Fruit fly (Drosophila melanogaster): ENCODE data around the gene CG14195.

CG14195 gene

DNA sequence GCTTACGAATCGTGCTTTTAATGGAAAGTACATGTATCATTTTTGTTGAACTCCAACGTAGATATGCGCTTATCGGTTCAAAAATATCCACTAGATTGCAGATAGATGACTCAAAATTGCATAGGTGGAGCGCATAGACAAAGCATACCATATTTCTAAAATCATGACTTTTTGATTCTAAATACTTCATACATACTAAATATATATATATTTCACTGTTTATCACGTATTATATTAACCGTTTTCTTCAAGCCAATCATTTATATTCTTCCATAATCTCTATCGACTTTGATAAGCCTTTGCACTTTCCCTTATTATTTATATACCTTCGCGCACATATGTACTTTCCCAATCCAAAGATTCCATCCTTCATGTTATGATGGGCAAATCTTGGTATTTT is at the start of gene CG14195:
Gene CG14195 (minus strand): TSS at position 101 of the 400 bp plus-strand sequence.
- TF ChIP-seq psq (optimal IDR thresholded peaks at IDR 0.05): no peak
- TF ChIP-seq ttk (optimal IDR thresholded peaks at IDR 0.05): no peak
- TF ChIP-seq Sin3A (optimal IDR thresholded peaks at IDR 0.05): no peak
- no peak for TF ChIP-seq h (optimal IDR thresholded peaks at IDR 0.05)
- no peak for TF ChIP-seq Myc (optimal IDR thresholded peaks at IDR 0.05)
- no peak for TF ChIP-seq insv (optimal IDR thresholded peaks at IDR 0.05)

DNA sequence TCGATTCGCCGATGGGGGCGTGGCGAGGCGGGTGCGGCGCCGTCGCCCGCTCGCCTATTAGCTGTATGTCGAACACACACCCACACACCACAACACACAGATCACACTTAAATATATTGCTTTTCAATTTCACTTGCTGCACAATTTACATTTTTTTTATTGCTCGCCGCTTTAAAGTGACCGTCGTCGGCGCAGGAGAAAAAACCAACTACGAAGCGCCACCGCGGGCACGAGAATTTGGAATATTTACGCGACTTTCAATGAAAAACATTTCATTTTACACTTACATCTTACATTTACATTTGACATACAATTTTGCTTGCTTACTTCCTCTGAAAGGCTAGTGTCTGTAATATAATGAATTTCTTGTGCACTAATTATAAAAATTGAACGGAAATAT is 49.2 kb upstream of the CG14195 start, which contains the start of gene rictor:
Gene rictor (minus strand): TSS at position 170 of the 400 bp plus-strand sequence.
- TF ChIP-seq Myc (optimal IDR thresholded peaks at IDR 0.05) (no peak), h (optimal IDR thresholded peaks at IDR 0.05) (no peak), insv (optimal IDR thresholded peaks at IDR 0.05) (no peak), ttk (optimal IDR thresholded peaks at IDR 0.05) (no peak), Sin3A (optimal IDR thresholded peaks at IDR 0.05) (no peak)

DNA sequence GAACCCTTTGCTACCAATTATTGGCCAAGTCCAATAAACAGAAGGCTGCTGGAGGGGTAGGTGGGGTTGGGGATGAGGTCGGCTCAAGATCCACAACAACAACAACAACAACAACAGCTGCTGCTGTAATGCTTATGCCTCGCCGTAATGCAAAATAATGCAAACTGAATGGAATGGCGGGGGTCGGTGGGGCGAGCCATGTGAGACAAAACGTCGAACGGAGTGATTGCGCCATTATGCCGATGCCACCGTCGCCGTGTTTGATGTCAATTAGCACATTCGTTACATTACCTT is 48.8 kb upstream of the CG14195 start:
- TF ChIP-seq ttk (optimal IDR thresholded peaks at IDR 0.05) (no peak), h (optimal IDR thresholded peaks at IDR 0.05) (no peak), Sin3A (optimal IDR thresholded peaks at IDR 0.05) (no peak), psq (optimal IDR thresholded peaks at IDR 0.05) (no peak)

DNA sequence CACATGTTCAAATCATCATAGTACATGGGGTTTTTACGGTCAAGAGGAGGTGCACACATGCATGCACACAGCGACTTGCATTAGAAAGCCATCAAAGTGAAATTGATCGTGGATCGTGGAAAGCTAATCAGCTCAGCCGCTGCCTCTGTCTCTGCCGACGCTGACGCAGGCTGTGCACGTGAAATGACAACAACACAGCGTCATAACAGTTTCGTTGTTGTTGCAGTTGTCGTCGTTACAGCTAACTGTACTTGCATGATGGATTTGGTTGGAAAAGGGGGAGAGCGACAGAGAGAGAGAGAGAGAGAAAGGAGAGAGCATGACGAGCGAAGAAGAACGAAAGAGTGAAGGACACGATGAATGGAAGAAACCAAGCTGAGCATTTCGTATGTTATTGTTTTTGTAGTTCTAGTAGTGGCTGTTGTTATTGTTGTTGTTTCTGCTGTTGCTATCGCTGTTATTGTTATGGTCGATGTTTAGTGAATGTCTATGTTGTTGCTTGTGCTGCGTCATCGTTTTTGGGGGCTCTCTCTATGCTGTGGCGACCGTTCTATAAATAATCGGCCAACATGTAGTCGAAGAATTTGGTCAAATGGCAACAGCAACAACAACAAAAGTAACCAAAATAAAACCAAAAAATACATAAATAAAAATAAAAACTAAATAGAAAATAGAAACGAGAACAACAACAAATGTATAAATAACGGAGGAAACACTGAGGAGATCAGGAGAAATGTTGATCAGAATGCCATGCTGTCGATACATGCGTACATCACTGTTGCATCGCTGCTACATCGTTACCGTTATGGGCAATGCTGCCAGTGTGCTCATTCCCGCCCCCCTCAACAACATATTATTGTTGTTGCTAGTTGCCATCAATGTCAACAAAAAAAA is 48.2 kb upstream of the CG14195 start:
- TF ChIP-seq h (optimal IDR thresholded peaks at IDR 0.05) (no peak), Sin3A (optimal IDR thresholded peaks at IDR 0.05) (no peak)

DNA sequence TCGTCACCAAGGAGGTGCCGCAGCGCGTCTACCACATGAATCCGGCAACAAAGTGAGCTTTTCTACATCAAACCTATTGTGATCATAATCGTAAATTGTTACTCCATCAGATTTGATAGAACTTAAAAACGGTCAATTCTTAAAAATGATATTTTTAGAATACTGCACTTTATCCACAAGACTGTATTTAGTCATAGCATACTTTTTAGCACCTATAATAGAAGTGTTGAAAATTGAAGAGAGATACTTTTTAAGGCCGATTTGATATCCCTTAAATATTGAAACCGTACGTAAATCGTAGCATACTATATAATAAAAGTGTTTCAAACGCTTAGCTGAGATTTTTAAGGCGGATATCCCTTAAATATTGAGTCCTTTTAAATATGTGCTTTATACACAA is 38.3 kb upstream of the CG14195 start:
- no peak for TF ChIP-seq insv (optimal IDR thresholded peaks at IDR 0.05)
- no peak for TF ChIP-seq psq (optimal IDR thresholded peaks at IDR 0.05)
- TF ChIP-seq Sin3A (optimal IDR thresholded peaks at IDR 0.05): no peak
- TF ChIP-seq h (optimal IDR thresholded peaks at IDR 0.05): no peak
- TF ChIP-seq ttk (optimal IDR thresholded peaks at IDR 0.05): no peak
- no peak for TF ChIP-seq Myc (optimal IDR thresholded peaks at IDR 0.05)

DNA sequence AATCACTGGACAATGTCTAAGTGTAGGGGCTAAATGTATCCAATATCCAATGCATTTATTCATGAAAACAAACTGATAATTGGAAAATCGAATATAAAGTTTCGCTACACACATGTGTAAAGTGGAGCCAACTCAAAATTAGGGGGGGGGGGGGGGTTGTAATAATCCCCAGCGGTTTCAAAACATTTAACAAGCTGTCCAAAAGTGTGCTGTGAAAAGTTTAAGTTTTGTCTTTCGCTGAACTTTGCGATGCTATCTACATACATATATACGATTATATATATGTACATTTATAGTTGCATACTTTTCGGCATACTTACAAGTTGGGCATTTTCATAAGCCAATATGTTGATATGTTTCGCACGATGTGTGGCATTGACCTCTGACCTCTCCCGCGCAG is 37.5 kb upstream of the CG14195 start:
- TF ChIP-seq insv (optimal IDR thresholded peaks at IDR 0.05) (no peak), Myc (optimal IDR thresholded peaks at IDR 0.05) (no peak), ttk (optimal IDR thresholded peaks at IDR 0.05) (no peak), Sin3A (optimal IDR thresholded peaks at IDR 0.05) (no peak), h (optimal IDR thresholded peaks at IDR 0.05) (no peak), psq (optimal IDR thresholded peaks at IDR 0.05) (no peak)

DNA sequence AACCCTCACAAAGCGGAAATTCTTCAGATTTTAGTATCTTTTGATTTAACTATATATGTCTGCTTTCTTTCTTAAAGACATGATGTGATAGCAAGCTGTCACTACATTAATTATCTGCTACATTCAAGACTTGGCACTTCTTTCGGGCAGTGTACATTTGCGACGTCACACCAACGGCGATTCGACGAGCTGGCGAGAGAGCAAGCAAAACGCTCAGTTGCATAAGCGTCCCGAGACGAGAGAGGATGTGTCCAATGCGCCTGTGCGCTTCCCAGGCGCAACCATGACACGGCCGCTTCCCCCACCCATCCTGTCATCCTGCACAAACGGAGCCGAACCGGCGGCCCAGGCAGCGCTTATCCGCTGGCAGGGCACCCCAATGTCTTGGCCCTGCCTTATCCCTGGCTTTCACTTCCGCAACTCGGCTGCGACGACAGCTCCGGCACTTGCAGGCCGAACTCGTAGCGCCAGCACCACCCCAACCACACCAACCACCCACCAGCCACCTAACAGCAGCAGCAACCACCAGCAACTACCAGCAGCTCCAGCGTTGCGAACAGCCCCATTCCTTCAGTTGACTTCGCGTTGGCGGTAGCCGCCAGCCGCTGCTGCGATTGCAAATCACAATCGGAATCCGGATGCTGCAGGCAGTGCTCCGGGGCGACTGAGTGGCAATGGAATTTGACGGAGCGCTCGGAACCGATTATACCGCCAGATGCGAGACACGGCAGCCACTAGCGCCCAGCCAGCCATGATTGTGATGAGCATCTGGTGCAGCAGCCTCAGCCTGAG is 36.7 kb upstream of the CG14195 start, which contains the start of gene Hs3st-B:
Gene Hs3st-B (plus strand): TSS at position 214 of the 792 bp plus-strand sequence.
- no peak for TF ChIP-seq h (optimal IDR thresholded peaks at IDR 0.05)
- TF ChIP-seq insv (optimal IDR thresholded peaks at IDR 0.05): no peak
- TF ChIP-seq ttk (optimal IDR thresholded peaks at IDR 0.05): no peak
- no peak for TF ChIP-seq Sin3A (optimal IDR thresholded peaks at IDR 0.05)
- TF ChIP-seq psq (optimal IDR thresholded peaks at IDR 0.05): no peak
- TF ChIP-seq Myc (optimal IDR thresholded peaks at IDR 0.05): no peak

DNA sequence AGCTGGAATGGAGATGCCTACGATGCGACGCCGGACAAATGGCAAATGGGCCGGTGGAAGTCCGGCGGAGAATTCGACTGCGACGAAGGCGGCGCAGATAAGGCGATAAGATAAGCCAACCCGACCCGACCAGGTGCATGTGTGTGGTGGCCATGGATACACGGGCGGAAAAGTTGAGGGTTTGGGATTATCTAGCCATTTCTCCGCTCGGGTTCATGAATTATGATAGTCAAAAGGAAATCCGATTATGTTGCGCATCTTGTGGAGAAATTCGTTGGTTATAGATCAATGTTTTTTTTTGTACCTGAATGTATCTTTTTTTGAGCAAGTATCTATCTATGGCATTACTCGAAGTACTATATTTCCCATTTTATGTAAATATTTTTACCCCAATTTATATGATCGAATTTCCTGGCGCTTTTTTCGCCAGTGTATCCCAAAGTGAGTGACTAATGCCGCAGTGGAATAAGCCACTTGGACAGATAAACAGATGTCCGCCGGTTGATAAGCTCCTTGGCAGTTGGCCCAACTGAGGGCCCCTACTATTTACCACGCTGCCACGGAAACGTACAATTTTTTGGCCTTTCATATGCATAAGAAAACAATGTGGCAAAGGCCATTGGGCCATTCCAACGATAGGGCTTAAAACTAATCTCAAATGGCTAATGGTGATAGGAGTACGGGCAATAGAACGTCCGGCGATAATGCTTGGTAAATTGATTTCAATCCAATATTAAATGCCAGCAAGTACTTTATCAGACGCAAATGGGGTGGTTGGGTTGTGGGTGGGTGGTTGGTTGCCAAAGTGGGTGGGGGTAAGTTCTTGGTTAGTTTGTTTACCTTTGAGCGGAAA is 35.5 kb upstream of the CG14195 start, which contains the start of gene CG7992:
Gene CG7992 (minus strand): TSS at position 51 of the 853 bp plus-strand sequence.
- TF ChIP-seq h (optimal IDR thresholded peaks at IDR 0.05): no peak
- no peak for TF ChIP-seq Sin3A (optimal IDR thresholded peaks at IDR 0.05)
- TF ChIP-seq psq (optimal IDR thresholded peaks at IDR 0.05): no peak
- TF ChIP-seq ttk (optimal IDR thresholded peaks at IDR 0.05): no peak
- no peak for TF ChIP-seq Myc (optimal IDR thresholded peaks at IDR 0.05)
- no peak for TF ChIP-seq insv (optimal IDR thresholded peaks at IDR 0.05)

DNA sequence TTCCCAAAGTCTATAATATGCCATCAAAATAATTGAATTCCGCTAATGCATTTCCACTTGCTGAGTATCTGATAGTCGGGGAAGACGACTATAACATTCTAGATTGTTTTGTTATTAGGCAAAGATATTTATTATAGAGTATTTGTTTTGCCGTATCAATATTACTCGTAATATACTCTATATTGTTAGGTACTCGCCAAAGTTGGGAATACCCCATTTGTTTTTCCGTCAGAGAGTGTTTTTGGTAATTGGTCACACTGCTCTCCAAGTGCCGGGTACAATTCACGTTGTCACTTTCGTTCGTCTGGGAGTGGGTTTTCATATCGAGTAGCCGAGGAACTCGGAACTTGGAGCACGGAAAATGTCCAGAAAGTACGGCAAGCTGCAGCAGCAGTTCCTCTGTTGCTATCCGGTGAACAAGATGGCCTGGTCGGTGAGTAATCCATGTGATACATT is 31.5 kb upstream of the CG14195 start, which contains the start of gene CG7889:
Gene CG7889 (plus strand): TSS at position 253 of the 456 bp plus-strand sequence.
- TF ChIP-seq Myc (optimal IDR thresholded peaks at IDR 0.05) (no peak), ttk (optimal IDR thresholded peaks at IDR 0.05) (no peak), insv (optimal IDR thresholded peaks at IDR 0.05) (no peak), h (optimal IDR thresholded peaks at IDR 0.05) (no peak), Sin3A (optimal IDR thresholded peaks at IDR 0.05) (no peak)

DNA sequence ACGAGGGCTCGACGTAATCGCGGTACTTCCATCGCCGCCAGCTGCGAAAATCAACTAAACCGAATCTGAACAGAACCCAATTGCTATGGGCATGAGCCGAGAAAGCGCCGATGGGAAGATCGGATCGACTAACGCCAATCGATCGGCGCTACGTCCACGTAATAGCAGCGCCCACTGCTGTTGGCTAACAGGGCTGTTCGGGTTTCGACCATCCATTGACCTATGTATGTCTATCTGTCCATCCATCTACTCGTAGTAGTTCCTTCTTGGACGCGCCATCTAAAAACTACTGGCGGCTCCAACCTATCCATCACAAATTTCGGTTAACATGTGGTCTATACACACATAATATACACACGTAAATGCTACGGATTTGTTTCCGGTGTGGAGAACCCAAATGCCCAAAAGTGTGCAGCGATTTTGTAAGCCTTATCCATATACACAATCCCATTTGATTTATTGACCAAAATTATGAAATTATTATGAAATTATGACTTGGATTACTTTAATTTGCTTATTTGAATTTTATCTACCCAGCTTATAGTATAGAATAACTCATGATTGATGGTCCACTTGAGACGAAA is 30.0 kb upstream of the CG14195 start, which contains the start of gene CG14196:
Gene CG14196 (minus strand): TSS at position 51 of the 584 bp plus-strand sequence.
- TF ChIP-seq Myc (optimal IDR thresholded peaks at IDR 0.05) (no peak), h (optimal IDR thresholded peaks at IDR 0.05) (no peak), ttk (optimal IDR thresholded peaks at IDR 0.05) (no peak), psq (optimal IDR thresholded peaks at IDR 0.05) (no peak), insv (optimal IDR thresholded peaks at IDR 0.05) (no peak), Sin3A (optimal IDR thresholded peaks at IDR 0.05) (no peak)

DNA sequence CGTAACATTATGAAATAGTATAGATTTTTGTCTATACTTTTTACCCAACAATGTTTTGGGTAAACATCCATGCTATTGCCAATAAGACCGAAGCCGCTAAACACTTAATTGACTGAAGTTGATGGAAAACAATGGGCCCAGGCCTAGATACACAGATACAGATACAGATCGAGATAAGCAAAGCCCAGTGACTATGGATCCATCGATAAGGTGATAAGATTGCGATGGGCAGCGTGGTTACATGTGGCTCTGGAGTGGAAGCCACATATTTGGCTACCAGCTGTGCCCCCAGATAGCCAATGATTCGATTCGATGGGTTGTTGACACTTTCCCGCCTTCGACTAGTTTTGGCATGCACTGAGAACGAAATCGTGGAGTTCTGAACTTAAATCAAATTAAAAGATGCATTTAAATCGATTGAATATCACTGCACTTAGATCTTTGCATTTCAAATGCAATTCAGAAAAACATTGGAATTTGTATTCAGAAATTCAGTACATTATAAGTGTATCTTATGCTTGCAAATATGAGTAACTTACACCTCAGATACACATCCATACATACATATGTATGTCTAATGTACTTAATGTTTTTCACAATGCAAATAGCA is 28.5 kb upstream of the CG14195 start:
- TF ChIP-seq psq (optimal IDR thresholded peaks at IDR 0.05) (no peak), Myc (optimal IDR thresholded peaks at IDR 0.05) (no peak), ttk (optimal IDR thresholded peaks at IDR 0.05) (no peak), Sin3A (optimal IDR thresholded peaks at IDR 0.05) (no peak), h (optimal IDR thresholded peaks at IDR 0.05) (no peak)
